Worm (Caenorhabditis elegans): ENCODE data around the gene K08D8.11.

K08D8.11 gene

DNA sequence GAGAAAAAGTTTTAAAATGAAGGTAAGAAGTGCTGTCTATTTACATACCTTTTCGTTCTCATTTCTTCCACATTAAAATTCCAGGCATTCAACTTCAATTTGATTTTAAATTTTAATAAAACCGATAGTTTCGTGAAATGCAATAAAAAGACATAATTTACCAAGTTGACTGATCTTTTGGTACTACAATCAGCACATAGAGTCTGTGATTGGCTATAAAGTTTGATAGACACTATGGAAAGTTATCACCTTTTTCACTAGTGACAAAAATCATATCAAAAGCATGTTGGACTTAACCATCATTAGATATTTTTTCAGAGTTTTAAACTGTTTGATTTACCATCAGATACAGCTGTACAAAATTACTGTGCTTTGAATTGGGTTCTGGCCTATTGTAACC lies 20.4 kb downstream of the K08D8.11 start, which contains the start of gene srz-15:
Gene srz-15 (plus strand): TSS at position 301 of the 400 bp plus-strand sequence.
- TF ChIP-seq unc-62 (GFP tag; optimal IDR thresholded peaks at IDR 0.05): no peak

ce11 chrIV:12918256-12918655 lies 23.2 kb downstream of the K08D8.11 start, which contains the start of gene C32H11.3:
Gene C32H11.3 (plus strand): TSS chrIV:12918556.
- TF ChIP-seq unc-62 (GFP tag; optimal IDR thresholded peaks at IDR 0.05): no peak

DNA sequence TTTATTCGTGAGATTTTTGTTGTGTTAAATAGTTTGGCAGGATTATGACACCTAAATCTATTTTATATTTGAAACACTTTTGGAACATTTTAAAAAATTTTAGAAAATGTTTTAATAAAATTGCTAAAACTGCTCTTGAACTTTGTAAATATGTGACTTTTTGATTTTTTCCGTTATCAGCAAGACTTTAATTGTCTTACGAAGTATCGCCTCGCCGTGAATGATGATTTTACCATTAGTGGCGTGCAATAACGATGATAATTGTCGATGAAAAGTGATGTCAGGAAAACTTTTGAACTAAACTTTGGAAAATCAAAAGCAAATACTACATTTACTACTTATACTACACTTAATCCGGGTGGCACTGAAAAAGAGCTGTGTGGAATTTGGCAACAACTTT lies 25.5 kb downstream of the K08D8.11 start:
- TF ChIP-seq unc-62 (GFP tag; optimal IDR thresholded peaks at IDR 0.05): no peak

DNA sequence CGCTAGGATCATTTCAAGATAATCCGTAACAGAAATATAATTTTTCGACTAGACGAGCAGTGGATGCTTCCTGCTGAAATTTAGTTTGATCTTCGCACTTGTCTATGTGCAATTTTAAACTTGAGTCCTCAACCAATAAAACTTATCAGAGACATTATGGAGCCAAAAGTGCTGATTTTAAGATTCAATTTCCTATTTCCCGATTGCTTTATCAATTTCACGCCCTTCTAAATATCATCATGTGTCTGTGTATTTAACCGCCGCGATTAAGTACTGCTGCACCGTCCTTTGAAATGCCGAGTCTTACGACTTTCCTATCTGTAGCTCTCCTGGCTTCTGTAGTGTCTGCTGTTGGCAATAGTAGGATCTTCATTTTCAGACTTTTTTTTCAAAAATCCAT lies 25.9 kb downstream of the K08D8.11 start, which contains the start of gene C32H11.4:
Gene C32H11.4 (plus strand): TSS at position 238 of the 400 bp plus-strand sequence.
- no peak for TF ChIP-seq unc-62 (GFP tag; optimal IDR thresholded peaks at IDR 0.05)

DNA sequence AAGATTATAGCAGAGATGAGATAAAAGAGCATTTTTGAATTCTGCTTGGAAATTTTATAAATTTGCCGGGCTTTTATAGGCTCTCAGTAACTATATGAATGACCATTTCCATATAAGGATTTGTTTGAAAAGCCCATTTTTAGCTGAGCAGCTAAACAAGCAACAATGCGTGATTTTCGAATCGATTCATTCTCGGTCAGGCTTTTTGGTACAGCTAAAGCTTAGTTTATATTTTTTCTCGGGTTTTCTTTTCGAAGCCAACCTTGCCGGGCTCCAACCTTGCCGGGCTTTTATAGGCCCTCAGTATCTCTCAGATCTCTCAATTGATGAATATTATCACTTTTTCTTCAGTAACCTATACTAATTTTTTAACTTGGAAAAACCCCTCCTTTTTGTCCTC lies 29.2 kb downstream of the K08D8.11 start, which contains the start of gene srlf-4:
Gene srlf-4 (minus strand): TSS at position 101 of the 400 bp plus-strand sequence.
- no peak for TF ChIP-seq unc-62 (GFP tag; optimal IDR thresholded peaks at IDR 0.05)

ce11 chrIV:12926639-12927038 lies 31.5 kb downstream of the K08D8.11 start, which contains the start of gene srlf-5:
Gene srlf-5 (minus strand): TSS chrIV:12926739.
- TF ChIP-seq unc-62 (GFP tag; optimal IDR thresholded peaks at IDR 0.05): no peak

ce11 chrIV:12936221-12936776 lies 41.2 kb downstream of the K08D8.11 start, which contains the start of the genes cld-1 and dod-21:
Gene cld-1 (minus strand): TSS chrIV:12936271.
Gene dod-21 (plus strand): TSS chrIV:12936738.
- TF ChIP-seq unc-62 (GFP tag; optimal IDR thresholded peaks at IDR 0.05): no peak

ce11 chrIV:12941254-12941653 lies 46.2 kb downstream of the K08D8.11 start, which contains the start of gene dod-24:
Gene dod-24 (minus strand): TSS chrIV:12941354.
- no peak for TF ChIP-seq unc-62 (GFP tag; optimal IDR thresholded peaks at IDR 0.05)

DNA sequence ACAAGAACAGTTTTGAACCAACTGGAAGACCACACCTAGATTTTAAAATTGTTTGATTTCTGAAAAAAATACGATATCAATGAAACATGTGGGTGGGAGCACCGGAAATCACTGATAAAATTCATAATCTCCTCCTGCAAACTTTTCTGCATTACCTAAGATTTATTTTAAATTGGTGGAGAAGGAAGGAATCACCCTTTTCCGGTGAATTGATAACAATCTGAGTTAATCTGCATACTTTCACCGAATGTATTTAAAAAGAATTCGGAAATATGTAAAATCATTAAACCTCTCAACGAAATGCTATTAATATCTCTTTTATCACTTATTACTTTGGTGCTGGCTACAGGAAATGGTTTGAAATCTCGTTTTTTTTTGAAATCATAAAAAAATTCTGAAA lies 47.5 kb downstream of the K08D8.11 start, which contains the start of gene dct-19:
Gene dct-19 (plus strand): TSS at position 301 of the 400 bp plus-strand sequence.
- no peak for TF ChIP-seq unc-62 (GFP tag; optimal IDR thresholded peaks at IDR 0.05)

Data from whole organism, dauer.